Worm (Caenorhabditis elegans): ENCODE results near the gene F54A3.2.
"Not testable (repeated sequence)": the region's sequence is repeated elsewhere in the genome, so short reads cannot be mapped to it uniquely, and the experiment has no call there.

ce11 chrII:2282599-2282998 lies 39.2 kb downstream of the F54A3.2 start, which contains the start of gene K09F6.9:
- not testable (repeated sequence) for TF ChIP-seq W03F9.2, dao-5, him-1 (tag; optimal IDR thresholded peaks at IDR 0.05)

Data from whole organism, L4/young adult.